Fruit fly (Drosophila melanogaster) whole organism, embryonic: Measurements from ENCODE around the gene sphe.

Experiments
- ATbp ChIP-seq: fragments of 200-800 bp; sonication (Bioruptor generic); optimal IDR thresholded peaks from 2 replicates; lab custom pipeline; 2017; ENCODE audit warnings: missing biosample characterization, mild to moderate bottlenecking, missing genetic modification characterization, missing genetic modification reagents
- Aef1 ChIP-seq: fragments of 200-800 bp; sonication (Bioruptor generic); IDR thresholded peaks from 3 replicates; pipeline ENCODE4 v1.3.6; 2022; ENCODE audit warnings: missing biosample characterization, missing genetic modification characterization
- Asciz ChIP-seq: fragments of 200-800 bp; sonication (Bioruptor generic); optimal IDR thresholded peaks from 2 replicates; lab custom pipeline; 2017; ENCODE audit warnings: missing biosample characterization, mild to moderate bottlenecking, missing genetic modification characterization, missing genetic modification reagents
- B-H1 ChIP-seq: fragments of 200-800 bp; sonication (Bioruptor generic); IDR thresholded peaks from 3 replicates; pipeline ENCODE4 v1.3.6; 2022; ENCODE audit warnings: missing biosample characterization, missing genetic modification characterization
- Bdp1 ChIP-seq: fragments of 200-800 bp; sonication (Bioruptor generic); optimal IDR thresholded peaks from 3 replicates; lab custom pipeline; 2016; ENCODE audit warnings: missing biosample characterization, missing genetic modification characterization
- CG1024 ChIP-seq: fragments of 200-800 bp; sonication (Bioruptor generic); IDR thresholded peaks from 2 replicates; pipeline ENCODE4 v1.3.6; 2022; ENCODE audit warnings: missing biosample characterization, missing genetic modification characterization
- CG10565 ChIP-seq: fragments of 200-800 bp; sonication (Bioruptor generic); optimal IDR thresholded peaks from 3 replicates; lab custom pipeline; 2016; ENCODE audit warnings: missing biosample characterization, mild to moderate bottlenecking, missing genetic modification characterization
- CG11085 ChIP-seq: fragments of 200-800 bp; sonication (Bioruptor generic); IDR thresholded peaks from 2 replicates; pipeline ENCODE4 v1.3.6; 2022; ENCODE audit warnings: missing biosample characterization, missing genetic modification characterization
- CG11093 ChIP-seq: fragments of 200-800 bp; sonication (Bioruptor generic); IDR thresholded peaks from 3 replicates; pipeline ENCODE4 v1.3.6; 2022; ENCODE audit warnings: missing biosample characterization, missing genetic modification characterization
- CG12659 ChIP-seq: fragments of 200-800 bp; sonication (Bioruptor generic); optimal IDR thresholded peaks from 3 replicates; lab custom pipeline; 2017; ENCODE audit warnings: mild to moderate bottlenecking, missing biosample characterization, missing genetic modification reagents, missing genetic modification characterization
- CG13296 ChIP-seq: fragments of 200-800 bp; sonication (Bioruptor generic); optimal IDR thresholded peaks from 3 replicates; lab custom pipeline; 2018; ENCODE audit warnings: missing biosample characterization, mild to moderate bottlenecking, missing genetic modification characterization
- CG14050 ChIP-seq: fragments of 200-800 bp; sonication (Bioruptor generic); IDR thresholded peaks from 3 replicates; pipeline ENCODE4 v1.3.6; 2022; ENCODE audit warnings: missing biosample characterization, missing genetic modification characterization
- CG15011 ChIP-seq: fragments of 200-800 bp; sonication (Bioruptor generic); optimal IDR thresholded peaks from 3 replicates; lab custom pipeline; 2018; ENCODE audit warnings: missing biosample characterization, mild to moderate bottlenecking, missing genetic modification characterization
- CG15073 ChIP-seq: fragments of 200-800 bp; sonication (Bioruptor generic); optimal IDR thresholded peaks from 2 replicates; lab custom pipeline; 2016; ENCODE audit warnings: missing biosample characterization, missing genetic modification characterization
- CG15269 ChIP-seq: fragments of 200-800 bp; sonication (Bioruptor generic); optimal IDR thresholded peaks from 2 replicates; lab custom pipeline; 2018; ENCODE audit warnings: missing biosample characterization, mild to moderate bottlenecking, missing genetic modification characterization, moderate library complexity
- CG15601 ChIP-seq: fragments of 200-800 bp; sonication (Bioruptor generic); optimal IDR thresholded peaks from 3 replicates; lab custom pipeline; 2019; ENCODE audit warnings: missing biosample characterization, mild to moderate bottlenecking, missing genetic modification characterization, moderate library complexity
- CG1602 ChIP-seq: fragments of 200-800 bp; sonication (Bioruptor generic); optimal IDR thresholded peaks from 3 replicates; lab custom pipeline; 2016; ENCODE audit warnings: missing biosample characterization, missing genetic modification characterization
- CG17802 ChIP-seq: fragments of 200-800 bp; sonication (Bioruptor generic); optimal IDR thresholded peaks from 2 replicates; lab custom pipeline; 2018; ENCODE audit warnings: missing biosample characterization, mild to moderate bottlenecking, missing genetic modification characterization, moderate library complexity
- CG2678 ChIP-seq: fragments of 200-800 bp; sonication (Bioruptor generic); optimal IDR thresholded peaks from 3 replicates; lab custom pipeline; 2019; ENCODE audit warnings: missing biosample characterization, mild to moderate bottlenecking, missing genetic modification characterization, moderate library complexity
- CG34422 ChIP-seq: fragments of 200-800 bp; sonication (Bioruptor generic); IDR thresholded peaks from 3 replicates; pipeline ENCODE4 v1.3.6; 2022; ENCODE audit warnings: missing biosample characterization, missing genetic modification characterization
- CG4707 ChIP-seq: fragments of 200-800 bp; sonication (Bioruptor generic); optimal IDR thresholded peaks from 2 replicates; lab custom pipeline; 2018; ENCODE audit warnings: missing biosample characterization, mild to moderate bottlenecking, missing genetic modification characterization, moderate library complexity
- CG4730 ChIP-seq: fragments of 200-800 bp; sonication (Bioruptor generic); IDR thresholded peaks from 2 replicates; pipeline ENCODE4 v1.3.6; 2022; ENCODE audit warnings: missing biosample characterization, missing genetic modification characterization
- CG4854 ChIP-seq: fragments of 200-800 bp; sonication (Bioruptor generic); optimal IDR thresholded peaks from 2 replicates; lab custom pipeline; 2016; ENCODE audit warnings: missing biosample characterization, missing genetic modification characterization, inconsistent platforms
- CG5180 ChIP-seq: fragments of 200-800 bp; sonication (Bioruptor generic); optimal IDR thresholded peaks from 3 replicates; lab custom pipeline; 2017; ENCODE audit warnings: missing biosample characterization, missing genetic modification characterization, mild to moderate bottlenecking, moderate library complexity, missing genetic modification reagents
- CG8765 ChIP-seq: fragments of 200-800 bp; sonication (Bioruptor generic); IDR thresholded peaks from 2 replicates; pipeline ENCODE4 v1.3.6; 2022; ENCODE audit warnings: missing biosample characterization, missing genetic modification characterization
- D19B ChIP-seq: fragments of 200-800 bp; sonication (Bioruptor generic); optimal IDR thresholded peaks from 2 replicates; lab custom pipeline; 2017; ENCODE audit warnings: missing biosample characterization, mild to moderate bottlenecking, missing genetic modification characterization
- Fer2 ChIP-seq: fragments of 200-800 bp; sonication (Bioruptor generic); optimal IDR thresholded peaks from 2 replicates; lab custom pipeline; 2018; ENCODE audit warnings: missing biosample characterization, mild to moderate bottlenecking, missing genetic modification characterization, moderate library complexity
- HLH54F ChIP-seq: fragments of 200-800 bp; sonication (Bioruptor generic); optimal IDR thresholded peaks from 3 replicates; lab custom pipeline; 2016; ENCODE audit warnings: missing biosample characterization, missing genetic modification characterization
- Hr3 ChIP-seq: fragments of 200-800 bp; sonication (Bioruptor generic); optimal IDR thresholded peaks from 3 replicates; lab custom pipeline; 2016; ENCODE audit warnings: missing biosample characterization, missing genetic modification characterization
- Max ChIP-seq: fragments of 200-800 bp; sonication (Bioruptor generic); optimal IDR thresholded peaks from 2 replicates; lab custom pipeline; 2016; ENCODE audit warnings: missing biosample characterization, mild to moderate bottlenecking, missing genetic modification characterization
- Nf-YB ChIP-seq: fragments of 200-800 bp; sonication (Bioruptor generic); optimal IDR thresholded peaks from 3 replicates; lab custom pipeline; 2019; ENCODE audit warnings: missing biosample characterization, mild to moderate bottlenecking, missing genetic modification characterization, moderate library complexity
- Usf ChIP-seq: fragments of 200-800 bp; sonication (Bioruptor generic); optimal IDR thresholded peaks from 2 replicates; lab custom pipeline; 2017; ENCODE audit warnings: missing genotype, missing biosample characterization, missing genetic modification characterization
- Vsx1 ChIP-seq: fragments of 200-800 bp; sonication (Bioruptor generic); optimal IDR thresholded peaks from 2 replicates; lab custom pipeline; 2017; ENCODE audit warnings: missing biosample characterization, mild to moderate bottlenecking, missing genetic modification characterization, missing genetic modification reagents
- aop ChIP-seq: fragments of 200-800 bp; sonication (Bioruptor generic); IDR thresholded peaks from 2 replicates; pipeline ENCODE4 v1.3.6; 2022; ENCODE audit warnings: missing biosample characterization, missing genetic modification characterization
- emc ChIP-seq: fragments of 200-800 bp; sonication (Bioruptor generic); optimal IDR thresholded peaks from 2 replicates; lab custom pipeline; 2016; ENCODE audit warnings: missing biosample characterization, missing genetic modification characterization
- en ChIP-seq: fragments of 200-800 bp; sonication (Bioruptor generic); optimal IDR thresholded peaks from 2 replicates; lab custom pipeline; 2016; ENCODE audit warnings: missing biosample characterization, missing genetic modification characterization
- gt ChIP-seq: fragments of 200-800 bp; sonication (Bioruptor generic); IDR thresholded peaks from 2 replicates; pipeline ENCODE4 v1.3.6; 2022; ENCODE audit warnings: missing biosample characterization, missing genetic modification characterization
- jing ChIP-seq: fragments of 200-800 bp; sonication (Bioruptor generic); optimal IDR thresholded peaks from 2 replicates; lab custom pipeline; 2018; ENCODE audit warnings: missing biosample characterization, mild to moderate bottlenecking, missing genetic modification characterization
- kni ChIP-seq: fragments of 200-800 bp; sonication (Bioruptor generic); optimal IDR thresholded peaks from 3 replicates; lab custom pipeline; 2017; ENCODE audit warnings: mild to moderate bottlenecking, missing biosample characterization, missing genetic modification reagents, missing genetic modification characterization
- knrl ChIP-seq: fragments of 200-800 bp; sonication (Bioruptor generic); IDR thresholded peaks from 3 replicates; pipeline ENCODE4 v1.3.6; 2022; ENCODE audit warnings: missing biosample characterization, missing genetic modification characterization; ENCODE audit not compliant: partially characterized antibody
- row ChIP-seq: fragments of 200-800 bp; sonication (Bioruptor generic); IDR thresholded peaks from 3 replicates; pipeline ENCODE4 v1.3.6; 2022; ENCODE audit warnings: missing biosample characterization, missing genetic modification characterization
- run ChIP-seq: fragments of 200-800 bp; sonication (Bioruptor generic); optimal IDR thresholded peaks from 3 replicates; lab custom pipeline; 2018; ENCODE audit warnings: missing biosample characterization, mild to moderate bottlenecking, missing genetic modification characterization
- sima ChIP-seq: fragments of 200-800 bp; sonication (Bioruptor generic); optimal IDR thresholded peaks from 2 replicates; lab custom pipeline; 2016; ENCODE audit warnings: missing biosample characterization, missing genetic modification characterization
- slou ChIP-seq: fragments of 200-800 bp; sonication (Bioruptor generic); optimal IDR thresholded peaks from 3 replicates; lab custom pipeline; 2016; ENCODE audit warnings: missing biosample characterization, missing genetic modification characterization
- ssp ChIP-seq: fragments of 200-800 bp; sonication (Bioruptor generic); IDR thresholded peaks from 2 replicates; pipeline ENCODE4 v1.3.6; 2022; ENCODE audit warnings: missing biosample characterization, missing genetic modification characterization
- tgo ChIP-seq: fragments of 200-800 bp; sonication (Bioruptor generic); IDR thresholded peaks from 3 replicates; pipeline ENCODE4 v1.3.6; 2022; ENCODE audit warnings: missing biosample characterization, missing genetic modification characterization
- tin ChIP-seq: fragments of 200-800 bp; sonication (Bioruptor generic); optimal IDR thresholded peaks from 3 replicates; lab custom pipeline; 2016; ENCODE audit warnings: missing biosample characterization, missing genetic modification characterization
- tup ChIP-seq: fragments of 200-800 bp; sonication (Bioruptor generic); optimal IDR thresholded peaks from 2 replicates; lab custom pipeline; 2016; ENCODE audit warnings: missing biosample characterization, mild to moderate bottlenecking, missing genetic modification characterization, moderate library complexity
- tx ChIP-seq: fragments of 200-800 bp; sonication (Bioruptor generic); optimal IDR thresholded peaks from 2 replicates; lab custom pipeline; 2016; ENCODE audit warnings: missing biosample characterization, missing genetic modification characterization

Gene sphe

dm6 chrX:16750712-16751578 lies 49.2 kb upstream of the sphe start (continued):
- TF ChIP-seq en (GFP tag; lab: Kevin White, UChicago) (no peak), D19B (GFP tag; lab: Kevin White, UChicago) (peak; percentile 15), tx (GFP tag; lab: Kevin White, UChicago) (no peak), CG17802 (tag; lab: Kevin White, UChicago) (no peak), CG11085 (GFP tag; lab: Robert Waterston, UW) (no peak), CG15073 (GFP tag; lab: Kevin White, UChicago) (no peak), CG1602 (GFP tag; lab: Kevin White, UChicago) (peak; percentile 29), Nf-YB (GFP tag; lab: Kevin White, UChicago) (peak; percentile 58), CG34422 (GFP tag; lab: Robert Waterston, UW) (no peak), CG11093 (no peak), CG13296 (GFP tag; lab: Kevin White, UChicago) (peak; percentile 82), tup (peak; percentile 0), B-H1 (GFP tag; lab: Robert Waterston, UW) (peak; percentile 11; the same call in 1 of the 3 replicates), CG8765 (GFP tag; lab: Robert Waterston, UW) (no peak), Fer2 (tag; lab: Kevin White, UChicago) (peak; percentile 41), CG15011 (GFP tag; lab: Kevin White, UChicago) (peak; percentile 56), CG15601 (peak; percentile 80), Usf (GFP tag; lab: Kevin White, UChicago) (peak; percentile 48), knrl (GFP tag; lab: Robert Waterston, UW) (no peak), Asciz (GFP tag; lab: Kevin White, UChicago) (peak; percentile 66), aop (GFP tag; lab: Robert Waterston, UW) (no peak), CG10565 (no peak), Bdp1 (GFP tag; lab: Kevin White, UChicago) (peak; percentile 30), CG12659 (GFP tag; lab: Kevin White, UChicago) (peak; percentile 81), CG14050 (GFP tag; lab: Robert Waterston, UW) (peak; percentile 42; the same call in 1 of the 3 replicates), CG4854 (GFP tag; lab: Kevin White, UChicago) (no peak), tin (peak; percentile 59), CG15269 (tag; lab: Kevin White, UChicago) (peak; percentile 81), Hr3 (GFP tag; lab: Kevin White, UChicago) (no peak), emc (no peak), ATbp (peak; percentile 73), ssp (GFP tag; lab: Robert Waterston, UW) (no peak), CG5180 (GFP tag; lab: Kevin White, UChicago) (peak; percentile 57), run (peak; percentile 48), tgo (peak; percentile 47; the same call in 1 of the 3 replicates), CG4730 (peak; percentile 35), slou (GFP tag; lab: Kevin White, UChicago) (peak; percentile 18), jing (GFP tag; lab: Kevin White, UChicago) (no peak), sima (GFP tag; lab: Kevin White, UChicago) (no peak), CG4707 (GFP tag; lab: Kevin White, UChicago) (peak; percentile 5), CG2678 (peak; percentile 87), row (GFP tag; lab: Robert Waterston, UW) (peak; percentile 79), Vsx1 (GFP tag; lab: Kevin White, UChicago) (peak; percentile 62), Max (peak; percentile 52), CG1024 (GFP tag; lab: Robert Waterston, UW) (no peak), gt (no peak), HLH54F (peak; percentile 17), kni (GFP tag; lab: Kevin White, UChicago) (peak; percentile 66), Aef1 (GFP tag; lab: Robert Waterston, UW) (no peak)
